Worm (Caenorhabditis elegans) whole organism, midembryonic: Measurements from ENCODE around the gene hpa-1.

Experiments
- ref-1 ChIP-seq: fragments of 200-800 bp; sonication (Bioruptor generic); conservative IDR thresholded peaks from 2 replicates; pipeline ENCODE4 v1.3.6; 2022; ENCODE audit warnings: missing genetic modification reagents, missing genetic modification characterization, missing compliant biosample characterization
- ztf-23 ChIP-seq: fragments of 200-800 bp; sonication (Bioruptor generic); IDR thresholded peaks from 2 replicates; pipeline ENCODE4 v1.3.6; 2022; ENCODE audit warnings: missing genetic modification reagents, missing genetic modification characterization, missing compliant biosample characterization
- ztf-29 ChIP-seq: fragments of 200-800 bp; sonication (Bioruptor generic); IDR thresholded peaks from 2 replicates; pipeline ENCODE4 v1.3.6; 2022; ENCODE audit warnings: missing genetic modification reagents, missing genetic modification characterization, missing compliant biosample characterization

ce11 chrIV:16280614-16281013 lies 47.7 kb upstream of the hpa-1 start, which contains the start of gene clec-191:
- TF ChIP-seq ztf-23 (GFP tag; lab: Robert Waterston, UW) (no peak), ref-1 (GFP tag; lab: Robert Waterston, UW) (no peak), ztf-29 (GFP tag; lab: Robert Waterston, UW) (no peak)
